Fruit fly (Drosophila melanogaster) whole organism, embryonic: ENCODE results near the gene CG12118.

Source experiments
- ATbp ChIP-seq: fragments of 200-800 bp; sonication (Bioruptor generic); optimal IDR thresholded peaks from 2 replicates; lab custom pipeline; 2017; ENCODE audit warnings: missing biosample characterization, mild to moderate bottlenecking, missing genetic modification characterization, missing genetic modification reagents
- Blimp-1 ChIP-seq: fragments of 200-800 bp; sonication (Bioruptor generic); optimal IDR thresholded peaks from 3 replicates; lab custom pipeline; 2018; ENCODE audit warnings: missing biosample characterization, missing genetic modification characterization, mild to moderate bottlenecking, moderate library complexity, missing genetic modification reagents
- Bteb2 ChIP-seq: fragments of 200-800 bp; sonication (Bioruptor generic); optimal IDR thresholded peaks from 2 replicates; lab custom pipeline; 2016; ENCODE audit warnings: missing biosample characterization, missing genetic modification characterization
- CG1024 ChIP-seq: fragments of 200-800 bp; sonication (Bioruptor generic); IDR thresholded peaks from 2 replicates; pipeline ENCODE4 v1.3.6; 2022; ENCODE audit warnings: missing biosample characterization, missing genetic modification characterization
- CG11093 ChIP-seq: fragments of 200-800 bp; sonication (Bioruptor generic); IDR thresholded peaks from 3 replicates; pipeline ENCODE4 v1.3.6; 2022; ENCODE audit warnings: missing biosample characterization, missing genetic modification characterization
- CG11560 ChIP-seq: fragments of 200-800 bp; sonication (Bioruptor generic); IDR thresholded peaks from 3 replicates; pipeline ENCODE4 v1.3.6; 2022; ENCODE audit warnings: missing biosample characterization, missing genetic modification characterization
- CG12071 ChIP-seq: fragments of 200-800 bp; sonication (Bioruptor generic); optimal IDR thresholded peaks from 3 replicates; lab custom pipeline; 2018; ENCODE audit warnings: missing biosample characterization, mild to moderate bottlenecking, missing genetic modification characterization
- CG15696 ChIP-seq: fragments of 200-800 bp; sonication (Bioruptor generic); optimal IDR thresholded peaks from 2 replicates; lab custom pipeline; 2019; ENCODE audit warnings: missing biosample characterization, mild to moderate bottlenecking, missing genetic modification characterization, moderate library complexity
- CG1603 ChIP-seq: fragments of 200-800 bp; sonication (Bioruptor generic); optimal IDR thresholded peaks from 2 replicates; lab custom pipeline; 2019; ENCODE audit warnings: missing biosample characterization, mild to moderate bottlenecking, missing genetic modification characterization, moderate library complexity
- CG18476 ChIP-seq: fragments of 200-800 bp; sonication (Bioruptor generic); optimal IDR thresholded peaks from 2 replicates; lab custom pipeline; 2016; ENCODE audit warnings: missing biosample characterization, mild to moderate bottlenecking, missing genetic modification characterization
- CG30020 ChIP-seq: fragments of 200-800 bp; optimal IDR thresholded peaks from 2 replicates; lab custom pipeline; 2019; ENCODE audit warnings: missing biosample characterization, mild to moderate bottlenecking, missing genetic modification characterization, moderate library complexity
- CG4360 ChIP-seq: fragments of 200-800 bp; sonication (Bioruptor generic); IDR thresholded peaks from 2 replicates; pipeline ENCODE4 v1.3.6; 2022; ENCODE audit warnings: missing biosample characterization, missing genetic modification characterization
- CG5180 ChIP-seq: fragments of 200-800 bp; sonication (Bioruptor generic); optimal IDR thresholded peaks from 3 replicates; lab custom pipeline; 2017; ENCODE audit warnings: missing biosample characterization, missing genetic modification characterization, mild to moderate bottlenecking, moderate library complexity, missing genetic modification reagents
- CG6254 ChIP-seq: fragments of 200-800 bp; sonication (Bioruptor generic); optimal IDR thresholded peaks from 3 replicates; lab custom pipeline; 2017; ENCODE audit warnings: mild to moderate bottlenecking, missing biosample characterization, missing genetic modification reagents, missing genetic modification characterization
- CG6683 ChIP-seq: fragments of 200-800 bp; sonication (Bioruptor generic); optimal IDR thresholded peaks from 2 replicates; lab custom pipeline; 2017; ENCODE audit warnings: missing biosample characterization, mild to moderate bottlenecking, missing genetic modification characterization, missing genetic modification reagents
- CG6813 ChIP-seq: fragments of 200-800 bp; sonication (Bioruptor generic); optimal IDR thresholded peaks from 2 replicates; lab custom pipeline; 2017; ENCODE audit warnings: missing biosample characterization, missing genetic modification characterization, mild to moderate bottlenecking, moderate library complexity, missing genetic modification reagents
- CG7556 ChIP-seq: fragments of 200-800 bp; sonication (Bioruptor generic); optimal IDR thresholded peaks from 2 replicates; lab custom pipeline; 2017; ENCODE audit warnings: missing biosample characterization, mild to moderate bottlenecking, missing genetic modification characterization
- CG8089 ChIP-seq: fragments of 200-800 bp; sonication (Bioruptor generic); optimal IDR thresholded peaks from 3 replicates; lab custom pipeline; 2016; ENCODE audit warnings: missing biosample characterization, missing genetic modification characterization
- CG8290 ChIP-seq, 3 experiments: fragments of 200-800 bp; sonication (Bioruptor generic); optimal IDR thresholded peaks; 2 replicates each; lab custom pipeline; 2016 to 2019; ENCODE audit warnings: missing biosample characterization in 3 of 3, missing genetic modification characterization in 3 of 3, mild to moderate bottlenecking in 2 of 3, moderate library complexity in 1 of 3
- CG9932 ChIP-seq: fragments of 200-800 bp; sonication (Bioruptor generic); IDR thresholded peaks from 2 replicates; pipeline ENCODE4 v1.3.6; 2022; ENCODE audit warnings: missing biosample characterization, missing genetic modification characterization
- Dek ChIP-seq: fragments of 200-800 bp; sonication (Bioruptor generic); optimal IDR thresholded peaks from 3 replicates; lab custom pipeline; 2019; ENCODE audit warnings: missing biosample characterization, mild to moderate bottlenecking, missing genetic modification characterization, moderate library complexity
- Hmx ChIP-seq: fragments of 200-800 bp; sonication (Bioruptor generic); optimal IDR thresholded peaks from 2 replicates; lab custom pipeline; 2016; ENCODE audit warnings: missing biosample characterization, missing genetic modification characterization
- Kr ChIP-seq: fragments of 200-800 bp; sonication (Bioruptor generic); optimal IDR thresholded peaks from 2 replicates; lab custom pipeline; 2017; ENCODE audit warnings: missing biosample characterization, mild to moderate bottlenecking, missing genetic modification characterization
- NFAT ChIP-seq: fragments of 200-800 bp; sonication (Bioruptor generic); IDR thresholded peaks from 2 replicates; pipeline ENCODE4 v1.3.6; 2022; ENCODE audit warnings: missing biosample characterization, missing genetic modification characterization
- Opbp ChIP-seq: fragments of 200-800 bp; sonication (Bioruptor generic); IDR thresholded peaks from 3 replicates; pipeline ENCODE4 v1.3.6; 2022; ENCODE audit warnings: missing biosample characterization, missing genetic modification characterization; ENCODE audit not compliant: partially characterized antibody
- Sox102F ChIP-seq: fragments of 200-800 bp; sonication (Bioruptor generic); optimal IDR thresholded peaks from 2 replicates; lab custom pipeline; 2018; ENCODE audit warnings: missing biosample characterization, mild to moderate bottlenecking, missing genetic modification characterization, moderate library complexity
- ara ChIP-seq: fragments of 200-800 bp; sonication (Bioruptor generic); IDR thresholded peaks from 2 replicates; pipeline ENCODE4 v1.3.6; 2022; ENCODE audit warnings: missing biosample characterization, missing genetic modification characterization
- chif ChIP-seq, 2 experiments: fragments of 200-800 bp; sonication (Bioruptor generic); optimal IDR thresholded peaks; 3 replicates each; lab custom pipeline; 2016; ENCODE audit warnings: missing biosample characterization in 2 of 2, missing genetic modification characterization in 2 of 2
- dan ChIP-seq: fragments of 200-800 bp; sonication (Bioruptor generic); IDR thresholded peaks from 2 replicates; pipeline ENCODE4 v1.3.6; 2022; ENCODE audit warnings: missing biosample characterization, missing genetic modification characterization
- dati ChIP-seq: fragments of 200-800 bp; sonication (Bioruptor generic); IDR thresholded peaks from 2 replicates; pipeline ENCODE4 v1.3.6; 2022; ENCODE audit warnings: missing biosample characterization, missing genetic modification characterization
- dysf ChIP-seq: fragments of 200-800 bp; sonication (Bioruptor generic); IDR thresholded peaks from 3 replicates; pipeline ENCODE4 v1.3.6; 2022; ENCODE audit warnings: missing biosample characterization, missing genetic modification characterization
- emc ChIP-seq: fragments of 200-800 bp; sonication (Bioruptor generic); optimal IDR thresholded peaks from 2 replicates; lab custom pipeline; 2016; ENCODE audit warnings: missing biosample characterization, missing genetic modification characterization
- fd102C ChIP-seq: fragments of 200-800 bp; sonication (Bioruptor generic); optimal IDR thresholded peaks from 2 replicates; lab custom pipeline; 2018; ENCODE audit warnings: missing biosample characterization, mild to moderate bottlenecking, missing genetic modification characterization, moderate library complexity
- fd64A ChIP-seq: fragments of 200-800 bp; sonication (Bioruptor generic); optimal IDR thresholded peaks from 3 replicates; lab custom pipeline; 2018; ENCODE audit warnings: missing biosample characterization, mild to moderate bottlenecking, missing genetic modification characterization
- knrl ChIP-seq: fragments of 200-800 bp; sonication (Bioruptor generic); IDR thresholded peaks from 3 replicates; pipeline ENCODE4 v1.3.6; 2022; ENCODE audit warnings: missing biosample characterization, missing genetic modification characterization; ENCODE audit not compliant: partially characterized antibody
- psq ChIP-seq: fragments of 200-800 bp; sonication (Bioruptor generic); optimal IDR thresholded peaks from 2 replicates; lab custom pipeline; 2017; ENCODE audit warnings: missing biosample characterization, missing genetic modification characterization
- run ChIP-seq: fragments of 200-800 bp; sonication (Bioruptor generic); optimal IDR thresholded peaks from 3 replicates; lab custom pipeline; 2018; ENCODE audit warnings: missing biosample characterization, mild to moderate bottlenecking, missing genetic modification characterization
- salm ChIP-seq: fragments of 200-800 bp; sonication (Bioruptor generic); optimal IDR thresholded peaks from 2 replicates; lab custom pipeline; 2018; ENCODE audit warnings: missing biosample characterization, mild to moderate bottlenecking, missing genetic modification characterization
- schlank ChIP-seq: fragments of 200-800 bp; sonication (Bioruptor generic); optimal IDR thresholded peaks from 2 replicates; lab custom pipeline; 2018; ENCODE audit warnings: missing biosample characterization, mild to moderate bottlenecking, missing genetic modification characterization
- sd ChIP-seq: fragments of 200-800 bp; sonication (Bioruptor generic); optimal IDR thresholded peaks from 3 replicates; lab custom pipeline; 2018; ENCODE audit warnings: missing biosample characterization, mild to moderate bottlenecking, missing genetic modification characterization, moderate library complexity
- sens ChIP-seq: fragments of 200-800 bp; sonication (Bioruptor generic); peaks from one replicate; lab custom pipeline; 2016; ENCODE audit warnings: missing biosample characterization, missing genetic modification characterization
- sim ChIP-seq: fragments of 200-800 bp; sonication (Bioruptor generic); IDR thresholded peaks from 2 replicates; pipeline ENCODE4 v1.3.6; 2022; ENCODE audit warnings: missing biosample characterization, missing genetic modification characterization
- sob ChIP-seq: fragments of 200-800 bp; sonication (Bioruptor generic); IDR thresholded peaks from 2 replicates; pipeline ENCODE4 v1.3.6; 2022; ENCODE audit warnings: missing biosample characterization, missing genetic modification characterization
- sr ChIP-seq: fragments of 200-800 bp; sonication (Bioruptor generic); IDR thresholded peaks from 3 replicates; pipeline ENCODE4 v1.3.6; 2022; ENCODE audit warnings: missing biosample characterization, missing genetic modification characterization
- tio ChIP-seq: fragments of 200-800 bp; sonication (Bioruptor generic); optimal IDR thresholded peaks from 2 replicates; lab custom pipeline; 2017; ENCODE audit warnings: missing biosample characterization, missing genetic modification characterization, inconsistent platforms
- toy ChIP-seq: fragments of 200-800 bp; sonication (Bioruptor generic); IDR thresholded peaks from 2 replicates; pipeline ENCODE4 v1.3.6; 2022; ENCODE audit warnings: missing biosample characterization, missing genetic modification characterization
- tup ChIP-seq: fragments of 200-800 bp; sonication (Bioruptor generic); optimal IDR thresholded peaks from 2 replicates; lab custom pipeline; 2016; ENCODE audit warnings: missing biosample characterization, mild to moderate bottlenecking, missing genetic modification characterization, moderate library complexity
- wor ChIP-seq: fragments of 200-800 bp; sonication (Bioruptor generic); IDR thresholded peaks from 2 replicates; pipeline ENCODE4 v1.3.6; 2022; ENCODE audit warnings: missing biosample characterization, missing genetic modification characterization
- z ChIP-seq: fragments of 200-800 bp; sonication (Bioruptor generic); IDR thresholded peaks from 3 replicates; pipeline ENCODE4 v1.3.6; 2022; ENCODE audit warnings: missing biosample characterization, missing genetic modification characterization
- zf30C ChIP-seq: fragments of 200-800 bp; sonication (Bioruptor generic); optimal IDR thresholded peaks from 3 replicates; lab custom pipeline; 2018; ENCODE audit warnings: missing biosample characterization, mild to moderate bottlenecking, missing genetic modification characterization

Gene CG12118

DNA sequence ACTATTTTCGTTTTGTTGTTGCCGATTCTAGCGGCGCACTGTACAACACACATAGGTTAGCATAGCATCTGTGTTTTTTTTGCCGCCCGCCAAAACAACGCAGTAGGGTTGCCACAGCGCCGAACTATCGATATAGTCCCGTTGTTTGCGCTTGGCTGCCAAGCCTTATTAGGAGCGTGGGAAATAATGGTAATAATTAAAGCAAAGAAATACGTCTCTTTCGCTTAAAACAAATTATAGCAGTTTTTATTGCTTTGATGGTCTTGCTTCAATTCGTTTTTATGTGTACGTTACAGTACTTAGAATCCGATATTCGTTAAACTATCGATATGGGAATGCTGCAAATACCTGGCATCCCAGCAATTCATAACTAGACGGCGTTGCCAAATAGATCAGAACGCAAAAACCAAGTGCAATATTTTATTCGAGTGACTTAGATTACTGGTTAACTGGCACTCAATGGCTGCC lies 47.2 kb upstream of the CG12118 start, which contains the start of the genes mxc and Larp7 (continued):
- TF ChIP-seq Hmx (GFP tag; lab: Kevin White, UChicago) (peak; percentile 40), Blimp-1 (GFP tag; lab: Kevin White, UChicago) (no peak), wor (GFP tag; lab: Robert Waterston, UW) (peak; percentile 39; the same call in 1 of the 2 replicates), ara (GFP tag; lab: Robert Waterston, UW) (no peak), CG1603 (tag; lab: Kevin White, UChicago) (no peak), CG18476 (peak; percentile 27), CG7556 (no peak), CG12071 (no peak), Opbp (GFP tag; lab: Robert Waterston, UW) (peak; percentile 71; the same call in 2 of the 3 replicates), knrl (GFP tag; lab: Robert Waterston, UW) (peak; percentile 91), CG30020 (tag; lab: Kevin White, UChicago) (peak; percentile 58), CG15696 (tag; lab: Kevin White, UChicago) (peak; percentile 54), sob (peak; percentile 38; the same call in 1 of the 2 replicates), emc (GFP tag; lab: Kevin White, UChicago) (no peak), Bteb2 (GFP tag; lab: Kevin White, UChicago) (peak; percentile 53), chif (GFP tag; optimal IDR thresholded peaks at IDR 0.05; lab: Kevin White, UChicago) (peak; percentile 51 to 67), CG6813 (GFP tag; lab: Kevin White, UChicago) (no peak), sens (peak; percentile 85), dati (GFP tag; lab: Robert Waterston, UW) (no peak), CG1024 (GFP tag; lab: Robert Waterston, UW) (no peak), Sox102F (GFP tag; lab: Kevin White, UChicago) (no peak), tio (GFP tag; lab: Kevin White, UChicago) (no peak), sd (tag; lab: Kevin White, UChicago) (no peak), toy (GFP tag; lab: Robert Waterston, UW) (no peak), CG8290 (GFP tag; optimal IDR thresholded peaks at IDR 0.05; lab: Kevin White, UChicago) (peak; percentile 3), CG8290 (tag; optimal IDR thresholded peaks at IDR 0.05; lab: Kevin White, UChicago) (no peak), zf30C (GFP tag; lab: Kevin White, UChicago) (no peak), run (tag; lab: Kevin White, UChicago) (no peak), Dek (tag; lab: Kevin White, UChicago) (no peak), ATbp (GFP tag; lab: Kevin White, UChicago) (no peak), CG9932 (GFP tag; lab: Robert Waterston, UW) (peak; percentile 80), sim (GFP tag; lab: Robert Waterston, UW) (no peak), fd102C (GFP tag; lab: Kevin White, UChicago) (peak; percentile 6), dysf (GFP tag; lab: Robert Waterston, UW) (no peak; the same call in 2 of the 3 replicates), CG4360 (GFP tag; lab: Robert Waterston, UW) (0 out of 2 replicates have a peak, but pooled peaks have one; percentile 32), CG6254 (GFP tag; lab: Kevin White, UChicago) (no peak), NFAT (no peak), psq (GFP tag; lab: Kevin White, UChicago) (no peak), sr (no peak), z (no peak), fd64A (GFP tag; lab: Kevin White, UChicago) (no peak), Kr (no peak), CG11560 (tag; lab: Robert Waterston, UW) (0 out of 3 replicates have a peak, but pooled peaks have one; percentile 50), CG5180 (no peak), dan (no peak), salm (tag; lab: Kevin White, UChicago) (no peak), schlank (tag; lab: Kevin White, UChicago) (no peak), CG11093 (GFP tag; lab: Robert Waterston, UW) (no peak; the same call in 2 of the 3 replicates), CG8089 (GFP tag; lab: Kevin White, UChicago) (peak; percentile 42), CG6683 (no peak), tup (peak; percentile 4)
